Fruit fly (Drosophila melanogaster) whole organism, adult: ENCODE measurements around the gene CG32320.

Experiments
- CG1620 ChIP-seq: fragments of 200-800 bp; sonication (Bioruptor generic); optimal IDR thresholded peaks from 2 replicates; lab custom pipeline; 2016; ENCODE audit warnings: missing biosample characterization, missing genetic modification characterization
- cic ChIP-seq: fragments of 200-800 bp; sonication (Bioruptor generic); optimal IDR thresholded peaks from 2 replicates; lab custom pipeline; 2017; ENCODE audit warnings: missing biosample characterization, mild to moderate bottlenecking, missing genetic modification characterization, moderate library complexity
- pad ChIP-seq: fragments of 200-800 bp; sonication (Bioruptor generic); optimal IDR thresholded peaks from 3 replicates; lab custom pipeline; 2017; ENCODE audit warnings: missing biosample characterization, missing genetic modification characterization, mild to moderate bottlenecking, moderate library complexity, missing genetic modification reagents

dm6 chr3L:1388862-1389261 lies 9.5 kb upstream of the CG32320 start:
- TF ChIP-seq pad (GFP tag; lab: Kevin White, UChicago) (no peak), cic (GFP tag; lab: Kevin White, UChicago) (no peak), CG1620 (GFP tag; lab: Kevin White, UChicago) (no peak)
